Fruit fly (Drosophila melanogaster): Measurements from ENCODE around the gene Fum3.

Gene Fum3

DNA sequence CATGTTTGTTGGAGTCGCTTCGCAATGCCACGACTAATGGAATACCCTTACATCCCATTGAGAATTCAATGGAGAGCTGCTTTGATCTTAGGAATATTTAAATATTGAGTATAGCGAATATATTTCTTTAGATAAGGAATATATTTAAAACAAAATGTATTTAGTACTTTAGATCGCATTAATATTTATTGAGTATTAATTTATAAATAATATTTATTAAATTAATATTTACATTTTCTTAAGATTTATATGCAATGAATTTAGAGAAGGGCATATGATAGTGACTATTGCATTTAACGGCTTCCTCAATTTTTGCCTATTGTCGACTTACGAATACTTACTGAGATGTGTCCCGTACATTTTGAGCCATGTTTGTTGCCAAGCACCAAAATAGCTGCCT, 21.5 kb downstream of the Fum3 start (continued):
- TF ChIP-seq OdsH (GFP tag; optimal IDR thresholded peaks at IDR 0.05) (peak; percentile 24), Ets96B (tag; optimal IDR thresholded peaks at IDR 0.05) (no peak), vri (GFP tag; optimal IDR thresholded peaks at IDR 0.05) (no peak), CG32006 (GFP tag; optimal IDR thresholded peaks at IDR 0.05) (peak; percentile 88), esn (GFP tag; optimal IDR thresholded peaks at IDR 0.05) (no peak), CG6808 (GFP tag; optimal IDR thresholded peaks at IDR 0.05) (peak; percentile 18), achi (GFP tag; optimal IDR thresholded peaks at IDR 0.05) (peak; percentile 27), CG11762 (GFP tag; optimal IDR thresholded peaks at IDR 0.05; ENCODE audit: insufficient read depth) (no peak), Hr39 (GFP tag; optimal IDR thresholded peaks at IDR 0.05) (no peak), spab (GFP tag; optimal IDR thresholded peaks at IDR 0.05) (no peak), CG9139 (GFP tag; optimal IDR thresholded peaks at IDR 0.05) (no peak), Smox (GFP tag; optimal IDR thresholded peaks at IDR 0.05) (no peak), CG4318 (GFP tag; optimal IDR thresholded peaks at IDR 0.05) (peak; percentile 72), CG6792 (GFP tag; optimal IDR thresholded peaks at IDR 0.05) (no peak), CG1621 (tag; optimal IDR thresholded peaks at IDR 0.05) (no peak), topi (GFP tag; optimal IDR thresholded peaks at IDR 0.05) (no peak), CG3919 (GFP tag; optimal IDR thresholded peaks at IDR 0.05) (peak; percentile 13), dac (GFP tag; optimal IDR thresholded peaks at IDR 0.05) (peak; percentile 23), CG16779 (tag; optimal IDR thresholded peaks at IDR 0.05) (no peak), Eip75B (GFP tag; optimal IDR thresholded peaks at IDR 0.05) (no peak), CG34406 (GFP tag; optimal IDR thresholded peaks at IDR 0.05) (peak; percentile 5), pdm3 (GFP tag; optimal IDR thresholded peaks at IDR 0.05) (no peak), CG10669 (GFP tag; optimal IDR thresholded peaks at IDR 0.05) (no peak), CG8632 (GFP tag; optimal IDR thresholded peaks at IDR 0.05) (no peak), Eip78C (GFP tag) (peak; percentile 61), CG11294 (GFP tag; IDR thresholded peaks at IDR 0.05) (no peak), CG10631 (GFP tag; optimal IDR thresholded peaks at IDR 0.05) (peak; percentile 37), CG31627 (GFP tag; optimal IDR thresholded peaks at IDR 0.05) (no peak)

- TF ChIP-seq Eip93F (GFP tag; optimal IDR thresholded peaks at IDR 0.05) (no peak), dac (GFP tag; optimal IDR thresholded peaks at IDR 0.05) (no peak), Gug (GFP tag; IDR thresholded peaks at IDR 0.05) (no peak), CG11294 (GFP tag; IDR thresholded peaks at IDR 0.05) (no peak), CG3032 (tag; optimal IDR thresholded peaks at IDR 0.05) (no peak), CG4318 (GFP tag; optimal IDR thresholded peaks at IDR 0.05) (peak; percentile 27), CG8319 (GFP tag; optimal IDR thresholded peaks at IDR 0.05) (no peak), OdsH (GFP tag; optimal IDR thresholded peaks at IDR 0.05) (peak; percentile 29), eg (GFP tag; IDR thresholded peaks at IDR 0.05) (no peak), CG8119 (GFP tag; IDR thresholded peaks at IDR 0.05) (peak; percentile 61; the same call in 2 of the 3 replicates), ss (GFP tag; optimal IDR thresholded peaks at IDR 0.05) (no peak), Smox (GFP tag; optimal IDR thresholded peaks at IDR 0.05) (no peak), CG8632 (GFP tag; optimal IDR thresholded peaks at IDR 0.05) (peak; percentile 5), Met (GFP tag; optimal IDR thresholded peaks at IDR 0.05) (no peak), Blimp-1 (GFP tag; optimal IDR thresholded peaks at IDR 0.05) (no peak), Sox102F (GFP tag; optimal IDR thresholded peaks at IDR 0.05) (no peak), CG6808 (GFP tag; optimal IDR thresholded peaks at IDR 0.05) (no peak), CG15336 (GFP tag; IDR thresholded peaks at IDR 0.05) (no peak), spab (GFP tag; optimal IDR thresholded peaks at IDR 0.05) (no peak), fkh (GFP tag; optimal IDR thresholded peaks at IDR 0.05) (no peak), esn (GFP tag; optimal IDR thresholded peaks at IDR 0.05) (peak; percentile 26), Eip75B (GFP tag; optimal IDR thresholded peaks at IDR 0.05) (no peak), CG34406 (GFP tag; optimal IDR thresholded peaks at IDR 0.05) (peak; percentile 11), CG6163 (GFP tag; IDR thresholded peaks at IDR 0.05) (no peak), Hr39 (GFP tag; optimal IDR thresholded peaks at IDR 0.05) (no peak), CG6276 (GFP tag; optimal IDR thresholded peaks at IDR 0.05) (no peak), CG9139 (GFP tag; optimal IDR thresholded peaks at IDR 0.05) (no peak), fd59A (GFP tag; optimal IDR thresholded peaks at IDR 0.05) (no peak), topi (GFP tag; optimal IDR thresholded peaks at IDR 0.05) (no peak), CG10669 (GFP tag; optimal IDR thresholded peaks at IDR 0.05) (no peak), Lpt (GFP tag; optimal IDR thresholded peaks at IDR 0.05) (no peak), CG1621 (tag; optimal IDR thresholded peaks at IDR 0.05) (no peak), Ets96B (tag; optimal IDR thresholded peaks at IDR 0.05) (no peak), salr (GFP tag; optimal IDR thresholded peaks at IDR 0.05) (no peak), CG6792 (GFP tag; optimal IDR thresholded peaks at IDR 0.05) (no peak), CG10631 (GFP tag; optimal IDR thresholded peaks at IDR 0.05) (peak; percentile 35), lz (GFP tag; optimal IDR thresholded peaks at IDR 0.05) (no peak), CG3919 (GFP tag; optimal IDR thresholded peaks at IDR 0.05) (no peak), Eip78C (GFP tag) (peak; percentile 53)
These were observed 22.1 kb downstream of the Fum3 start for dm6 chr3L:11443474-11444080.
